Fruit fly (Drosophila melanogaster): Measurements from ENCODE around the gene bc10.

The bc10 gene

DNA sequence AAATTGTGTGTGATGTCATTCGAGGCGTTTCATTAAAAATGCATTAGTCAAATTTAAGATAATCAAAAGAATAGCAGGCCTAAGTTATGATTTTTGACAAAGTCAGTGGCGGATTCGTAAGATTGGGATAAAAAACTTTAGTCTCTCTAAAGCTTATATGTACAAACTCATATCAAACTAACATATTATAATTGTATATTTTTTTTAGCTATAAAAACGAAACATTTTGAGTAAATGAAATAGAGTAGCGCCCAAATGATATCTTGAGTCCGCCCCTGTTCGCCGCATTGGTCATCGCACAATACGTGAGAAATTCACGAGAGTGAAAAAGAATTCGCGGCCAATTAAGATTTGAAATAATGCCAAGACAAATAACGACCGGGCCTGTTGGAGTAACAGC is 10.7 kb upstream of the bc10 start (continued):
- TF ChIP-seq gce (GFP tag; IDR thresholded peaks at IDR 0.05): 0 out of 3 replicates have a peak, but pooled peaks have one; percentile 28
- TF ChIP-seq CG7839 (tag; optimal IDR thresholded peaks at IDR 0.05): peak; percentile 73
- 0 out of 2 replicates have a peak, but pooled peaks have one; percentile 4 for TF ChIP-seq CG1024 (GFP tag; IDR thresholded peaks at IDR 0.05)
- no peak for TF ChIP-seq CG12391 (tag; optimal IDR thresholded peaks at IDR 0.05)
- TF ChIP-seq toy (GFP tag; IDR thresholded peaks at IDR 0.05): no peak
- peak; percentile 38; the same call in 1 of the 2 replicates for TF ChIP-seq NFAT (GFP tag; IDR thresholded peaks at IDR 0.05)
- no peak for TF ChIP-seq sens-2 (GFP tag; IDR thresholded peaks at IDR 0.05)
- TF ChIP-seq gem (tag; optimal IDR thresholded peaks at IDR 0.05): peak; percentile 73
- peak; percentile 31 for TF ChIP-seq tap (tag; optimal IDR thresholded peaks at IDR 0.05)
- TF ChIP-seq HLH4C (GFP tag; IDR thresholded peaks at IDR 0.05; ENCODE audit: partially characterized antibody): no peak
- TF ChIP-seq Gug (GFP tag; IDR thresholded peaks at IDR 0.05): peak; percentile 57; the same call in 1 of the 4 replicates
- no peak for TF ChIP-seq gcm (GFP tag; optimal IDR thresholded peaks at IDR 0.05)
- no peak for TF ChIP-seq Antp (GFP tag; optimal IDR thresholded peaks at IDR 0.05)
- peak; percentile 55 for TF ChIP-seq CG9817 (tag; optimal IDR thresholded peaks at IDR 0.05)
- TF ChIP-seq esg (GFP tag; conservative IDR thresholded peaks at IDR 0.05): peak; percentile 61
- peak; percentile 65 for TF ChIP-seq ind (GFP tag; optimal IDR thresholded peaks at IDR 0.05)
- TF ChIP-seq ci (GFP tag; IDR thresholded peaks at IDR 0.05): peak; percentile 53; the same call in 1 of the 3 replicates
- TF ChIP-seq tgo (GFP tag; IDR thresholded peaks at IDR 0.05): peak; percentile 66; the same call in 2 of the 3 replicates
- TF ChIP-seq chinmo (GFP tag; IDR thresholded peaks at IDR 0.05; ENCODE audit: partially characterized antibody): peak; percentile 56; the same call in 1 of the 4 replicates
- no peak for TF ChIP-seq gt (GFP tag; IDR thresholded peaks at IDR 0.05)
- TF ChIP-seq CG30431 (GFP tag; optimal IDR thresholded peaks at IDR 0.05): peak; percentile 2
- peak; percentile 14 for TF ChIP-seq Hsf (GFP tag; optimal IDR thresholded peaks at IDR 0.05)
- peak; percentile 15 for TF ChIP-seq CG12219 (GFP tag; optimal IDR thresholded peaks at IDR 0.05)
- TF ChIP-seq Dip2 (GFP tag; IDR thresholded peaks at IDR 0.05): no peak
- no peak for TF ChIP-seq Lhr (GFP tag; optimal IDR thresholded peaks at IDR 0.05)
- no peak for TF ChIP-seq crp (GFP tag; optimal IDR thresholded peaks at IDR 0.05)
- TF ChIP-seq CG4328 (GFP tag; optimal IDR thresholded peaks at IDR 0.05): no peak
- TF ChIP-seq Nf-YB (GFP tag; optimal IDR thresholded peaks at IDR 0.05): no peak
- TF ChIP-seq nmo (GFP tag; optimal IDR thresholded peaks at IDR 0.05): peak; percentile 52
- TF ChIP-seq Sin3A (optimal IDR thresholded peaks at IDR 0.05): no peak
- TF ChIP-seq Lpt (GFP tag; optimal IDR thresholded peaks at IDR 0.05): no peak
- 0 out of 2 replicates have a peak, but pooled peaks have one; percentile 8 for TF ChIP-seq onecut (GFP tag; IDR thresholded peaks at IDR 0.05)
- TF ChIP-seq CG10209 (GFP tag; optimal IDR thresholded peaks at IDR 0.05): peak; percentile 29
- TF ChIP-seq CG7357 (GFP tag; IDR thresholded peaks at IDR 0.05): peak; percentile 50; the same call in 2 of the 3 replicates
- TF ChIP-seq Mad (GFP tag; optimal IDR thresholded peaks at IDR 0.05): no peak
- peak; percentile 33 for TF ChIP-seq mam (GFP tag; optimal IDR thresholded peaks at IDR 0.05)
- TF ChIP-seq GATAe (GFP tag; conservative IDR thresholded peaks at IDR 0.05): 0 out of 2 replicates have a peak, but pooled peaks have one; percentile 13
- TF ChIP-seq CG2889 (GFP tag; IDR thresholded peaks at IDR 0.05): 0 out of 3 replicates have a peak, but pooled peaks have one; percentile 5
- TF ChIP-seq z (GFP tag; IDR thresholded peaks at IDR 0.05): no peak
- peak; percentile 56 for TF ChIP-seq vvl (GFP tag; IDR thresholded peaks at IDR 0.05)
- no peak for TF ChIP-seq CG10274 (GFP tag; optimal IDR thresholded peaks at IDR 0.05)
- peak; percentile 57 for TF ChIP-seq PHDP (tag; optimal IDR thresholded peaks at IDR 0.05)
- no peak for TF ChIP-seq lola (GFP tag; optimal IDR thresholded peaks at IDR 0.05)
- TF ChIP-seq cas (GFP tag; IDR thresholded peaks at IDR 0.05): peak; percentile 59; the same call in 1 of the 2 replicates
- peak; percentile 75 for TF ChIP-seq CG9932 (GFP tag; IDR thresholded peaks at IDR 0.05)
- no peak for TF ChIP-seq CG8944 (GFP tag; optimal IDR thresholded peaks at IDR 0.05)
- TF ChIP-seq Nf-YC (tag; optimal IDR thresholded peaks at IDR 0.05): peak; percentile 24
- TF ChIP-seq CG43689 (GFP tag; IDR thresholded peaks at IDR 0.05): 0 out of 2 replicates have a peak, but pooled peaks have one; percentile 28
- TF ChIP-seq Xrp1 (GFP tag; IDR thresholded peaks at IDR 0.05): peak; percentile 62; the same call in 1 of the 2 replicates
- TF ChIP-seq CG3847 (GFP tag; IDR thresholded peaks at IDR 0.05): peak; percentile 32; the same call in 1 of the 2 replicates
- TF ChIP-seq seq (GFP tag; IDR thresholded peaks at IDR 0.05): 0 out of 2 replicates have a peak, but pooled peaks have one; percentile 38
